Worm (Caenorhabditis elegans): Measurements from ENCODE around the gene Y53F4B.14.
"Not testable (repeated sequence)": the region's sequence is repeated elsewhere in the genome, so short reads cannot be mapped to it uniquely, and the experiment has no call there.

Gene Y53F4B.14

ce11 chrII:15037782-15038181 is at the start of gene Y53F4B.14:
Y53F4B.14 (plus strand) TSS chrII:15037991.
- TF ChIP-seq arid-1 (GFP tag; conservative IDR thresholded peaks at IDR 0.05) (no peak), hlh-30 (tag; optimal IDR thresholded peaks at IDR 0.05; ENCODE audit: insufficient read depth) (no peak), nhr-42 (GFP tag; IDR thresholded peaks at IDR 0.05) (0 out of 2 replicates have a peak, but pooled peaks have one; percentile 7), attf-4 (tag; optimal IDR thresholded peaks at IDR 0.05) (no peak), spr-3 (GFP tag; optimal IDR thresholded peaks at IDR 0.05) (no peak), dve-1 (tag; optimal IDR thresholded peaks at IDR 0.05; ENCODE audit: insufficient read depth) (no peak), zip-2 (tag; optimal IDR thresholded peaks at IDR 0.05) (peak; percentile 81), lsy-2 (tag; optimal IDR thresholded peaks at IDR 0.05) (no peak)

DNA sequence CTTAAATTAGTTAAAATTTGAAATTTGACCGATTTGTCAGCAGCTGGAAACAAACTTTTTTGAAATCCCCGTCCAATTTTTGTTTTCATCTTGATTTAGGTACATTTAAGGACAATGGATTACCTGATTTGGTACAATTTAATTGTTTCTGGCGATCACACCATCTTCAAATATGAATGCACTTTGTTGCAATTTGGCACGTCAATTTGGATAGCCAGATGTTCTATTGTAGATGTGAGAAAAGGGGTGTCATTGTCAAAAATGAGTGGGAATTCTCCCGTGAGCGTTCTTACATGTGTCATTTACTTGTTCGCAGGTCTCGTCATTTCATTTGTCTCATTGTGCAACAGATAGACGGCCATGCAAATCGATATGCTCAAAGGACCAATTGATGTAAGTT is 49.6 kb upstream of the Y53F4B.14 start, which contains the start of gene Y53F4B.43:
Gene Y53F4B.43, plus strand, starts transcription at position 301 of the 400 bp plus-strand sequence.
- TF ChIP-seq gei-8 (GFP tag; optimal IDR thresholded peaks at IDR 0.05); dve-1 (tag; optimal IDR thresholded peaks at IDR 0.05; ENCODE audit: insufficient read depth); dmd-9 (GFP tag; IDR thresholded peaks at IDR 0.05): not testable (repeated sequence)

ce11 chrII:14992598-14992997 is 45.2 kb upstream of the Y53F4B.14 start, which contains the start of gene Y53F4B.7:
Y53F4B.7 (plus strand) TSS chrII:14992898.
- TF ChIP-seq daf-8 (GFP tag; IDR thresholded peaks at IDR 0.05); T26A8.4 (GFP tag; IDR thresholded peaks at IDR 0.05); mep-1 (tag; optimal IDR thresholded peaks at IDR 0.05): not testable (repeated sequence)

- TF ChIP-seq ceh-44 (GFP tag; IDR thresholded peaks at IDR 0.05) (no peak), fos-1 (tag; optimal IDR thresholded peaks at IDR 0.05) (no peak), ama-1 (optimal IDR thresholded peaks at IDR 0.05) (no peak), ceh-32 (tag; optimal IDR thresholded peaks at IDR 0.05; ENCODE audit: poor library complexity) (no peak), aha-1 (tag) (peak; percentile 83), dmd-9 (GFP tag; IDR thresholded peaks at IDR 0.05) (no peak), nhr-10 (tag; optimal IDR thresholded peaks at IDR 0.05) (no peak)
Measured at ce11 chrII:15003410-15003809, 34.4 kb upstream of the Y53F4B.14 start, which contains the start of gene Y53F4B.10. Y53F4B.10 (minus strand) TSS chrII:15003510.

- TF ChIP-seq F49E8.2 (tag; optimal IDR thresholded peaks at IDR 0.05; ENCODE audit: borderline replicate concordance) (peak; percentile 18), hlh-11 (tag; optimal IDR thresholded peaks at IDR 0.05) (no peak), ceh-28 (tag; optimal IDR thresholded peaks at IDR 0.05) (no peak), ama-1 (optimal IDR thresholded peaks at IDR 0.05) (no peak), arid-1 (GFP tag; conservative IDR thresholded peaks at IDR 0.05) (0 out of 2 replicates have a peak, but pooled peaks have one; percentile 31), nhr-42 (GFP tag; IDR thresholded peaks at IDR 0.05) (peak; percentile 67; the same call in 1 of the 2 replicates), skn-1 (tag; optimal IDR thresholded peaks at IDR 0.05) (no peak), lin-38 (GFP tag; IDR thresholded peaks at IDR 0.05) (peak; percentile 83), unc-130 (GFP tag; optimal IDR thresholded peaks at IDR 0.05) (peak; percentile 58), snpc-4 (tag; optimal IDR thresholded peaks at IDR 0.05) (no peak), Y48G9A.11 (GFP tag; IDR thresholded peaks at IDR 0.05) (peak; percentile 63), lim-7 (GFP tag; IDR thresholded peaks at IDR 0.05) (0 out of 2 replicates have a peak, but pooled peaks have one; percentile 52), tra-1 (GFP tag; IDR thresholded peaks at IDR 0.05) (no peak), attf-4 (tag; optimal IDR thresholded peaks at IDR 0.05) (no peak), dmd-8 (GFP tag; IDR thresholded peaks at IDR 0.05) (peak; percentile 39; the same call in 1 of the 2 replicates), snpc-1.2 (GFP tag; IDR thresholded peaks at IDR 0.05) (peak; percentile 25; the same call in 1 of the 2 replicates), nhr-41 (GFP tag; IDR thresholded peaks at IDR 0.05) (no peak), Y5F2A.4 (GFP tag; optimal IDR thresholded peaks at IDR 0.05) (peak; percentile 2), mes-2 (tag; optimal IDR thresholded peaks at IDR 0.05; ENCODE audit: poor library complexity, severe bottlenecking) (peak; percentile 15), egl-43 (GFP tag; IDR thresholded peaks at IDR 0.05) (no peak), ctbp-1 (GFP tag; IDR thresholded peaks at IDR 0.05) (0 out of 2 replicates have a peak, but pooled peaks have one; percentile 24)
Measured at ce11 chrII:15004538-15004937, 33.3 kb upstream of the Y53F4B.14 start.

All from whole organism, L4 larva.